2 worm cellular contexts compared by ENCODE assay signal in the genomic region with DNA sequence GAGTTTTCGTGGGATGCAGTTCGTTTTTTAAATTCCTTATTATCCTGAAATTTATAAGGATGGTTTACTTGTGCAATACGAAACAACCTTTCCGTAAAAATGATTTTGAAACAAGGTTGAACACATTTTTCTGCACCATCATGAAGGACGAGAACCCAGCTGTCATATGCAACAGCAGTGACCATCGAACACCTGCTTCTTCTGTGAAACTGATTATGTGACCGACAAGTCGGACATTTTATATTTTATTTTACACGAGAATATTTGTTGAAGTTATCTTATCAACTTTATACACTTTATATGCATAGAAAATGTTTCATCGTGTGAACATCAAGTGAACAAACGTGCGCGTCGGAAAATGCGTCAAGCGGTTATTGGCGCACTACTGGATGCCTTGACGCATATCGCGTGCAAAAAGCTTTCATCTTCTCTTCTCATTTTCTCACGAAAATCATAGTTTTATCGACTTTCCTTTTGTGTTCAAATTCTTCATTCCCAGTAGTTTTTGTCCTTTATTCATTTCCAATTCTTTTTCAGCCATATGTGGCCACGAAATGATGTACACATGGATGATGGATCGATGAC.
TF ChIP-seq lines count a peak whose summit lies in the region.

A gene (plus strand): TSS at position 538 of the 585 bp plus-strand sequence.

TF ChIP-seq in whole organism, L1 larva, 84 proteins besides CTCF, POLR2A, EP300 and RAD21 (continued from another document and continues in another):
- TF ChIP-seq lin-15B (tag; optimal IDR thresholded peaks at IDR 0.05; lab: Kevin White, UChicago) (peak; percentile 63), skn-1 (tag; optimal IDR thresholded peaks at IDR 0.05; lab: Kevin White, UChicago) (peak; percentile 51), pax-3 (tag; optimal IDR thresholded peaks at IDR 0.05; lab: Kevin White, UChicago) (peak; percentile 79), elt-3 (tag; optimal IDR thresholded peaks at IDR 0.05; lab: Kevin White, UChicago) (peak in 1 of 6 experiments; percentile 75), unc-62 (GFP tag; optimal IDR thresholded peaks at IDR 0.05; lab: Kevin White, UChicago) (no peak), nhr-85 (tag; lab: Kevin White, UChicago) (peak; percentile 90), nhr-90 (tag; optimal IDR thresholded peaks at IDR 0.05; lab: Kevin White, UChicago; ENCODE audit: poor library complexity) (peak; percentile 79), mep-1 (tag; optimal IDR thresholded peaks at IDR 0.05; lab: Kevin White, UChicago) (peak; percentile 95), xbp-1 (tag; optimal IDR thresholded peaks at IDR 0.05; lab: Kevin White, UChicago) (peak; percentile 75), blmp-1 (tag; optimal IDR thresholded peaks at IDR 0.05; lab: Kevin White, UChicago) (peak; percentile 55), irx-1 (tag; optimal IDR thresholded peaks at IDR 0.05; lab: Kevin White, UChicago) (peak; percentile 64), nhr-76 (tag; optimal IDR thresholded peaks at IDR 0.05; lab: Kevin White, UChicago) (no peak), nhr-71 (tag; optimal IDR thresholded peaks at IDR 0.05; lab: Kevin White, UChicago) (peak; percentile 87), aly-2 (tag; optimal IDR thresholded peaks at IDR 0.05; lab: Kevin White, UChicago) (peak; percentile 28), tbx-2 (tag; optimal IDR thresholded peaks at IDR 0.05; lab: Kevin White, UChicago) (peak; percentile 77), ceh-8 (GFP tag; optimal IDR thresholded peaks at IDR 0.05; lab: Kevin White, UChicago) (peak; percentile 61), alr-1 (tag; optimal IDR thresholded peaks at IDR 0.05; lab: Kevin White, UChicago; ENCODE audit: borderline replicate concordance) (no peak), ztf-4 (tag; optimal IDR thresholded peaks at IDR 0.05; lab: Kevin White, UChicago) (no peak), fkh-8 (tag; optimal IDR thresholded peaks at IDR 0.05; lab: Kevin White, UChicago) (peak; percentile 71), F16B12.6 (tag; optimal IDR thresholded peaks at IDR 0.05; lab: Kevin White, UChicago) (peak; percentile 2), rnt-1 (tag; optimal IDR thresholded peaks at IDR 0.05; lab: Kevin White, UChicago) (peak; percentile 90), efl-3 (GFP tag; optimal IDR thresholded peaks at IDR 0.05; lab: Kevin White, UChicago) (no peak), snpc-4 (tag; optimal IDR thresholded peaks at IDR 0.05; lab: Kevin White, UChicago) (peak; percentile 73), isw-1 (GFP tag; IDR thresholded peaks at IDR 0.05; lab: Robert Waterston, UW) (peak; percentile 68), swsn-7 (tag; optimal IDR thresholded peaks at IDR 0.05; lab: Kevin White, UChicago) (peak; percentile 85), nhr-11 (tag; optimal IDR thresholded peaks at IDR 0.05; lab: Kevin White, UChicago) (peak; percentile 9), hlh-17 (GFP tag; optimal IDR thresholded peaks at IDR 0.05; lab: Kevin White, UChicago; ENCODE audit: borderline replicate concordance) (no peak), unc-98 (GFP tag; IDR thresholded peaks at IDR 0.05; lab: Robert Waterston, UW) (no peak), nhr-77 (tag; optimal IDR thresholded peaks at IDR 0.05; lab: Kevin White, UChicago) (peak; percentile 55), ces-1 (GFP tag; optimal IDR thresholded peaks at IDR 0.05; lab: Kevin White, UChicago) (no peak), mdl-1 (tag; optimal IDR thresholded peaks at IDR 0.05; lab: Kevin White, UChicago) (peak in 1 of 2 experiments; percentile 73), ets-5 (GFP tag; IDR thresholded peaks at IDR 0.05; lab: Robert Waterston, UW) (no peak), hlh-4 (tag; optimal IDR thresholded peaks at IDR 0.05; lab: Kevin White, UChicago) (no peak), fkh-10 (GFP tag; optimal IDR thresholded peaks at IDR 0.05; lab: Kevin White, UChicago) (no peak), lin-14 (GFP tag; optimal IDR thresholded peaks at IDR 0.05; lab: Kevin White, UChicago) (peak; percentile 88), nhr-19 (GFP tag; conservative IDR thresholded peaks at IDR 0.05; lab: Robert Waterston, UW) (peak; percentile 82), unc-86 (tag; optimal IDR thresholded peaks at IDR 0.05; lab: Kevin White, UChicago) (peak; percentile 74), sup-37 (GFP tag; optimal IDR thresholded peaks at IDR 0.05; lab: Kevin White, UChicago) (peak; percentile 6), mab-9 (GFP tag; IDR thresholded peaks at IDR 0.05; lab: Robert Waterston, UW) (no peak), ceh-90 (tag; optimal IDR thresholded peaks at IDR 0.05; lab: Kevin White, UChicago) (peak; percentile 49), ceh-82 (tag; optimal IDR thresholded peaks at IDR 0.05; lab: Kevin White, UChicago) (peak; percentile 67 to 85 (median 70)), dsc-1 (tag; optimal IDR thresholded peaks at IDR 0.05; lab: Kevin White, UChicago) (peak; percentile 80), efl-1 (optimal IDR thresholded peaks at IDR 0.05; lab: Kevin White, UChicago) (peak; percentile 75 to 81), efl-1 (GFP tag; optimal IDR thresholded peaks at IDR 0.05 in 1 of 2; lab: Kevin White, UChicago) (peak; percentile 71 to 98), unc-30 (tag; optimal IDR thresholded peaks at IDR 0.05; lab: Kevin White, UChicago) (no peak), nhr-20 (tag; optimal IDR thresholded peaks at IDR 0.05; lab: Kevin White, UChicago) (peak; percentile 83), nhr-237 (tag; optimal IDR thresholded peaks at IDR 0.05; lab: Kevin White, UChicago) (no peak), lin-39 (tag; optimal IDR thresholded peaks at IDR 0.05; lab: Kevin White, UChicago) (peak; percentile 52), fkh-4 (tag; optimal IDR thresholded peaks at IDR 0.05; lab: Kevin White, UChicago; ENCODE audit: borderline replicate concordance) (no peak), snu-23 (GFP tag; optimal IDR thresholded peaks at IDR 0.05; lab: Kevin White, UChicago) (peak; percentile 81), zip-4 (GFP tag; optimal IDR thresholded peaks at IDR 0.05; lab: Kevin White, UChicago) (peak; percentile 41), pqm-1 (tag; optimal IDR thresholded peaks at IDR 0.05; lab: Kevin White, UChicago) (no peak), jun-1 (tag; optimal IDR thresholded peaks at IDR 0.05; lab: Kevin White, UChicago) (peak; percentile 50), tlp-1 (tag; optimal IDR thresholded peaks at IDR 0.05; lab: Kevin White, UChicago) (no peak), nhr-84 (tag; optimal IDR thresholded peaks at IDR 0.05; lab: Kevin White, UChicago) (no peak), egl-27 (tag; optimal IDR thresholded peaks at IDR 0.05; lab: Kevin White, UChicago) (no peak), ama-1 (optimal IDR thresholded peaks at IDR 0.05; lab: Kevin White, UChicago) (no peak), grh-1 (GFP tag; IDR thresholded peaks at IDR 0.05; lab: Robert Waterston, UW) (peak; percentile 15; the same call in 1 of the 2 replicates), elt-2 (tag; optimal IDR thresholded peaks at IDR 0.05; lab: Kevin White, UChicago) (peak; percentile 43), vab-15 (tag; optimal IDR thresholded peaks at IDR 0.05; lab: Kevin White, UChicago) (no peak), ceh-88 (GFP tag; IDR thresholded peaks at IDR 0.05; lab: Robert Waterston, UW) (no peak), unc-130 (tag; optimal IDR thresholded peaks at IDR 0.05; lab: Kevin White, UChicago) (peak; percentile 80), lin-13 (GFP tag; optimal IDR thresholded peaks at IDR 0.05; lab: Kevin White, UChicago) (peak; percentile 65)

TF ChIP-seq in whole organism, L3 larva, 47 proteins besides CTCF, POLR2A, EP300 and RAD21 (continued from another document):
- TF ChIP-seq nhr-77 (tag; optimal IDR thresholded peaks at IDR 0.05; lab: Kevin White, UChicago) = peak; percentile 3
- TF ChIP-seq mml-1 (tag; optimal IDR thresholded peaks at IDR 0.05; lab: Kevin White, UChicago) = no peak
- TF ChIP-seq fkh-10 (GFP tag; optimal IDR thresholded peaks at IDR 0.05; lab: Kevin White, UChicago) = peak; percentile 23
- TF ChIP-seq R02D3.7 (tag; optimal IDR thresholded peaks at IDR 0.05; lab: Kevin White, UChicago) = peak; percentile 47
